Worm (Caenorhabditis elegans) whole organism, late embryonic: ENCODE data around the gene clc-1.

Source experiments
- F13H6.1 ChIP-seq: sonication (generic microtip); optimal IDR thresholded peaks from 2 replicates; lab custom pipeline; 2016; ENCODE audit warnings: missing genetic modification characterization, missing compliant biosample characterization
- ahr-1 ChIP-seq: sonication (generic microtip); optimal IDR thresholded peaks from 2 replicates; lab custom pipeline; 2016; ENCODE audit warnings: missing genetic modification characterization, missing compliant biosample characterization
- ceh-22 ChIP-seq: sonication (generic microtip); optimal IDR thresholded peaks from 2 replicates; lab custom pipeline; 2017; ENCODE audit warnings: missing biosample characterization, missing genetic modification characterization
- elt-4 ChIP-seq: sonication (generic microtip); optimal IDR thresholded peaks from 2 replicates; lab custom pipeline; 2016; ENCODE audit warnings: missing genetic modification characterization, missing compliant biosample characterization
- fkh-10 ChIP-seq: fragments of 150-350 bp; optimal IDR thresholded peaks from 2 replicates; lab custom pipeline; 2014; ENCODE audit warnings: missing biosample characterization, missing genetic modification reagents, missing genetic modification characterization
- pax-1 ChIP-seq: fragments of 150-350 bp; optimal IDR thresholded peaks from 2 replicates; lab custom pipeline; 2014; ENCODE audit warnings: missing biosample characterization, missing genetic modification characterization

- TF ChIP-seq ahr-1 (no peak), fkh-10 (no peak), ceh-22 (tag; lab: Kevin White, UChicago) (no peak), elt-4 (tag; lab: Kevin White, UChicago) (no peak), F13H6.1 (tag; lab: Kevin White, UChicago) (no peak), pax-1 (tag; lab: Kevin White, UChicago) (no peak)
Observed at ce11 chrX:11038221-11038620, 9.0 kb upstream of the clc-1 start.
